Fruit fly (Drosophila melanogaster) whole organism, wandering third instar larva: Measurements from ENCODE around the gene Hr38.
A peak's percentile ranks its signal among the peaks of the same experiment; 100 is the strongest.

Source experiments
- Abd-B ChIP-seq: fragments of >200 bp; optimal IDR thresholded peaks from 2 replicates; lab custom pipeline; 2017; ENCODE audit warnings: missing biosample characterization, missing genetic modification characterization
- CG32264 ChIP-seq: fragments of 200-800 bp; sonication (Bioruptor generic); optimal IDR thresholded peaks from 2 replicates; lab custom pipeline; 2016; ENCODE audit warnings: missing biosample characterization, missing genetic modification characterization
- CG9705 ChIP-seq: fragments of 200-800 bp; sonication (Bioruptor generic); optimal IDR thresholded peaks from 2 replicates; lab custom pipeline; 2018; ENCODE audit warnings: missing biosample characterization, mild to moderate bottlenecking, missing genetic modification characterization
- CrebA ChIP-seq: fragments of 200-800 bp; sonication (Bioruptor generic); optimal IDR thresholded peaks from 2 replicates; lab custom pipeline; 2016; ENCODE audit warnings: missing biosample characterization, mild to moderate bottlenecking, missing genetic modification characterization, borderline replicate concordance
- Dfd ChIP-seq: fragments of >200 bp; optimal IDR thresholded peaks from 2 replicates; lab custom pipeline; 2017; ENCODE audit warnings: missing biosample characterization, missing genetic modification characterization
- Dif ChIP-seq: fragments of 200-275, 200-300 bp; sonication (Bioruptor generic); optimal IDR thresholded peaks from 2 replicates; lab custom pipeline; 2018; ENCODE audit warnings: missing biosample characterization, missing genetic modification characterization; ENCODE audit not compliant: partially characterized antibody
- GATAd ChIP-seq: sonication (Bioruptor generic); optimal IDR thresholded peaks from 2 replicates; lab custom pipeline; 2016; ENCODE audit warnings: missing biosample characterization, missing genetic modification characterization
- HLH106 ChIP-seq: fragments of 200-800 bp; optimal IDR thresholded peaks from 3 replicates; lab custom pipeline; 2019; ENCODE audit warnings: missing biosample characterization, mild to moderate bottlenecking, missing genetic modification characterization, moderate library complexity
- Hnf4 ChIP-seq: fragments of 200-800 bp; sonication (Bioruptor generic); optimal IDR thresholded peaks from 2 replicates; lab custom pipeline; 2016; ENCODE audit warnings: missing biosample characterization, mild to moderate bottlenecking, missing genetic modification characterization
- Hr78 ChIP-seq: fragments of >200 bp; optimal IDR thresholded peaks from 2 replicates; lab custom pipeline; 2017; ENCODE audit warnings: missing biosample characterization, missing genetic modification characterization
- Hr83 ChIP-seq: fragments of 200-300 bp; sonication (Bioruptor generic); optimal IDR thresholded peaks from 2 replicates; lab custom pipeline; 2016; ENCODE audit warnings: missing biosample characterization, mild to moderate bottlenecking, missing genetic modification characterization, moderate library complexity; ENCODE audit not compliant: poor library complexity, severe bottlenecking
- Jra ChIP-seq: sonication (Bioruptor generic); optimal IDR thresholded peaks from 2 replicates; lab custom pipeline; 2016; ENCODE audit warnings: missing biosample characterization, missing genetic modification characterization
- Mio ChIP-seq: sonication (Bioruptor generic); optimal IDR thresholded peaks from 2 replicates; lab custom pipeline; 2016; ENCODE audit warnings: missing biosample characterization, missing genetic modification characterization
- Myc ChIP-seq: fragments of >200 bp; optimal IDR thresholded peaks from 2 replicates; lab custom pipeline; 2017
- N ChIP-seq: fragments of >200 bp; optimal IDR thresholded peaks from 2 replicates; lab custom pipeline; 2018; ENCODE audit warnings: missing biosample characterization, missing external identifiers, missing genetic modification characterization
- OdsH ChIP-seq: fragments of 200-800 bp; sonication (Bioruptor generic); optimal IDR thresholded peaks from 2 replicates; lab custom pipeline; 2016; ENCODE audit warnings: missing biosample characterization, mild to moderate bottlenecking, missing genetic modification characterization
- Rel ChIP-seq, 2 experiments: fragments of 200-800 bp; sonication (Bioruptor generic) in 1 of 2; optimal IDR thresholded peaks; 2 replicates in 1 of 2; 3 replicates in 1 of 2; lab custom pipeline; 2016 to 2019; ENCODE audit warnings: mild to moderate bottlenecking in 2 of 2, missing biosample characterization in 2 of 2, missing genetic modification characterization in 2 of 2, moderate library complexity in 1 of 2
- Sp1 ChIP-seq: fragments of 200-800 bp; sonication (Bioruptor generic); optimal IDR thresholded peaks from 3 replicates; lab custom pipeline; 2019; ENCODE audit warnings: missing biosample characterization, mild to moderate bottlenecking, missing genetic modification characterization, moderate library complexity
- Vsx2 ChIP-seq: fragments of 200-300, 225-300 bp; sonication (Bioruptor generic); optimal IDR thresholded peaks from 2 replicates; lab custom pipeline; 2018; ENCODE audit warnings: missing biosample characterization, missing genetic modification characterization; ENCODE audit not compliant: partially characterized antibody
- br ChIP-seq: fragments of 200-800 bp; sonication (Bioruptor generic); optimal IDR thresholded peaks from 2 replicates; lab custom pipeline; 2016; ENCODE audit warnings: missing biosample characterization, missing genetic modification characterization
- brk ChIP-seq: fragments of 200-800 bp; sonication (Bioruptor generic); optimal IDR thresholded peaks from 2 replicates; lab custom pipeline; 2016; ENCODE audit warnings: missing biosample characterization, mild to moderate bottlenecking, missing genetic modification characterization
- dl ChIP-seq, 2 experiments: fragments of 175-275, 200-275 bp in 1 of 2; fragments of 200-275 bp in 1 of 2; sonication (Bioruptor generic); optimal IDR thresholded peaks; lab custom pipeline; 2018; ENCODE audit warnings: mild to moderate bottlenecking in 2 of 2, missing biosample characterization in 2 of 2, missing genetic modification characterization in 2 of 2, moderate library complexity in 2 of 2; ENCODE audit not compliant: partially characterized antibody in 2 of 2, insufficient read depth in 1 of 2
- dmrt93B ChIP-seq: fragments of 200-800 bp; sonication (Bioruptor generic); optimal IDR thresholded peaks from 2 replicates; lab custom pipeline; 2018; ENCODE audit warnings: missing biosample characterization, mild to moderate bottlenecking, missing genetic modification characterization
- dsf ChIP-seq: sonication (Bioruptor generic); optimal IDR thresholded peaks from 2 replicates; lab custom pipeline; 2016; ENCODE audit warnings: missing biosample characterization, missing genetic modification characterization, borderline replicate concordance
- ey ChIP-seq: fragments of 200-800 bp; sonication (Bioruptor generic); optimal IDR thresholded peaks from 2 replicates; lab custom pipeline; 2016; ENCODE audit warnings: missing biosample characterization, missing genetic modification characterization
- foxo ChIP-seq, 2 experiments: fragments of 200-800 bp; sonication (Bioruptor generic); optimal IDR thresholded peaks; 2 replicates in 1 of 2; 3 replicates in 1 of 2; lab custom pipeline; 2016 to 2017; ENCODE audit warnings: missing biosample characterization in 2 of 2, missing genetic modification characterization in 2 of 2
- fru ChIP-seq: fragments of 200-800 bp; sonication (Bioruptor generic); optimal IDR thresholded peaks from 3 replicates; lab custom pipeline; 2016; ENCODE audit warnings: missing biosample characterization, mild to moderate bottlenecking, missing genetic modification characterization
- h ChIP-seq: fragments of 200-800 bp; sonication (Bioruptor generic); optimal IDR thresholded peaks from 3 replicates; lab custom pipeline; 2016; ENCODE audit warnings: missing biosample characterization, mild to moderate bottlenecking, missing genetic modification characterization
- jim ChIP-seq: fragments of 175-275, 200-325 bp; sonication (Bioruptor generic); optimal IDR thresholded peaks from 2 replicates; lab custom pipeline; 2016; ENCODE audit warnings: missing biosample characterization, mild to moderate bottlenecking, missing genetic modification characterization
- lola ChIP-seq: fragments of >200 bp; optimal IDR thresholded peaks from 2 replicates; lab custom pipeline; 2017; ENCODE audit warnings: missing biosample characterization, missing genetic modification characterization
- pan ChIP-seq: fragments of >200 bp; optimal IDR thresholded peaks from 2 replicates; lab custom pipeline; 2017
- psq ChIP-seq: fragments of 200-800 bp; sonication (Bioruptor generic); optimal IDR thresholded peaks from 3 replicates; lab custom pipeline; 2017; ENCODE audit warnings: missing biosample characterization, mild to moderate bottlenecking, missing genetic modification characterization, moderate library complexity
- rgr ChIP-seq: fragments of 200-800 bp; sonication (Bioruptor generic); optimal IDR thresholded peaks from 3 replicates; lab custom pipeline; 2016; ENCODE audit warnings: missing biosample characterization, mild to moderate bottlenecking, missing genetic modification characterization
- sage ChIP-seq: fragments of 200-800 bp; sonication (Bioruptor generic); optimal IDR thresholded peaks from 2 replicates; lab custom pipeline; 2016; ENCODE audit warnings: missing biosample characterization, mild to moderate bottlenecking, missing genetic modification characterization
- sv ChIP-seq: fragments of 200-800 bp; sonication (Bioruptor generic); optimal IDR thresholded peaks from 3 replicates; lab custom pipeline; 2016; ENCODE audit warnings: missing biosample characterization, missing genetic modification characterization
- tai ChIP-seq: sonication (Bioruptor generic); optimal IDR thresholded peaks from 2 replicates; lab custom pipeline; 2016; ENCODE audit warnings: missing biosample characterization, missing genetic modification characterization
- usp ChIP-seq: fragments of >200 bp; optimal IDR thresholded peaks from 2 replicates; lab custom pipeline; 2017; ENCODE audit warnings: missing biosample characterization, missing genetic modification characterization
- woc ChIP-seq: sonication (Bioruptor generic); optimal IDR thresholded peaks from 2 replicates; lab custom pipeline; 2016; ENCODE audit warnings: missing biosample characterization, mild to moderate bottlenecking, missing genetic modification characterization

Hr38 gene

dm6 chr2L:20700534-20701239, 13.7 kb downstream of the Hr38 start:
- peak in 1 of 2 experiments; percentile 88 for TF ChIP-seq foxo (GFP tag; optimal IDR thresholded peaks at IDR 0.05; lab: Kevin White, UChicago)
- no peak for TF ChIP-seq dsf (GFP tag; lab: Kevin White, UChicago)
- TF ChIP-seq Dif (GFP tag; lab: Kevin White, UChicago), result peak; percentile 17
- TF ChIP-seq rgr (GFP tag; lab: Kevin White, UChicago), result peak; percentile 87
- no peak for TF ChIP-seq jim (GFP tag; lab: Kevin White, UChicago)
- peak; percentile 68 for TF ChIP-seq brk (GFP tag; lab: Kevin White, UChicago)
- TF ChIP-seq br (GFP tag; lab: Kevin White, UChicago), result peak; percentile 63
- TF ChIP-seq Sp1, result peak; percentile 56
- no peak for TF ChIP-seq lola (GFP tag; lab: Kevin White, UChicago)
- TF ChIP-seq CG9705 (GFP tag; lab: Kevin White, UChicago), result no peak
- TF ChIP-seq GATAd (GFP tag; lab: Kevin White, UChicago), result no peak
- no peak for TF ChIP-seq Hr83
- TF ChIP-seq Mio (GFP tag; lab: Kevin White, UChicago), result no peak
- TF ChIP-seq dmrt93B, result peak; percentile 55
- TF ChIP-seq Dfd, result no peak
- peak; percentile 85 for TF ChIP-seq OdsH (GFP tag; lab: Kevin White, UChicago)
- TF ChIP-seq Hnf4 (GFP tag; lab: Kevin White, UChicago), result peak; percentile 72
- no peak for TF ChIP-seq N (GFP tag; lab: Kevin White, UChicago)
- peak; percentile 77 for TF ChIP-seq HLH106 (tag; lab: Kevin White, UChicago)
- TF ChIP-seq Vsx2, result no peak
- TF ChIP-seq CG32264 (GFP tag; lab: Kevin White, UChicago), result peak; percentile 5
- no peak for TF ChIP-seq Abd-B (GFP tag; lab: Kevin White, UChicago)
- no peak for TF ChIP-seq sv (GFP tag; lab: Kevin White, UChicago)
- peak; percentile 79 for TF ChIP-seq h (GFP tag; lab: Kevin White, UChicago)
- TF ChIP-seq pan (lab: Kevin White, UChicago), result no peak
- TF ChIP-seq Rel (GFP tag; optimal IDR thresholded peaks at IDR 0.05; lab: Kevin White, UChicago), result no peak
- TF ChIP-seq Rel (tag; optimal IDR thresholded peaks at IDR 0.05; lab: Kevin White, UChicago), result peak; percentile 13
- peak in 1 of 2 experiments; percentile 1 for TF ChIP-seq dl (GFP tag; optimal IDR thresholded peaks at IDR 0.05; lab: Kevin White, UChicago; ENCODE audit: insufficient read depth in 1 of 2, partially characterized antibody in 2 of 2)
- peak; percentile 21 for TF ChIP-seq CrebA (GFP tag; lab: Kevin White, UChicago)
- no peak for TF ChIP-seq usp (GFP tag; lab: Kevin White, UChicago)
- peak; percentile 51 for TF ChIP-seq woc (GFP tag; lab: Kevin White, UChicago)
- no peak for TF ChIP-seq Jra (GFP tag; lab: Kevin White, UChicago)
- TF ChIP-seq psq (GFP tag; lab: Kevin White, UChicago), result peak; percentile 84
- peak; percentile 72 for TF ChIP-seq ey
- no peak for TF ChIP-seq tai (GFP tag; lab: Kevin White, UChicago)
- TF ChIP-seq Hr78 (GFP tag; lab: Kevin White, UChicago), result no peak
- no peak for TF ChIP-seq Myc (lab: Kevin White, UChicago)
- peak; percentile 52 for TF ChIP-seq sage (GFP tag; lab: Kevin White, UChicago)
- TF ChIP-seq fru (GFP tag; lab: Kevin White, UChicago), result peak; percentile 86

dm6 chr2L:20695066-20695465, 19.3 kb downstream of the Hr38 start:
- no peak for TF ChIP-seq Myc (lab: Kevin White, UChicago)
- no peak for TF ChIP-seq Jra (GFP tag; lab: Kevin White, UChicago)
- TF ChIP-seq fru (GFP tag; lab: Kevin White, UChicago), result peak; percentile 50
- peak; percentile 54 for TF ChIP-seq h (GFP tag; lab: Kevin White, UChicago)
- TF ChIP-seq OdsH (GFP tag; lab: Kevin White, UChicago), result peak; percentile 2
- TF ChIP-seq foxo (GFP tag; optimal IDR thresholded peaks at IDR 0.05; lab: Kevin White, UChicago), result no peak
- TF ChIP-seq Hnf4 (GFP tag; lab: Kevin White, UChicago), result no peak
- TF ChIP-seq br (GFP tag; lab: Kevin White, UChicago), result peak; percentile 40
- peak; percentile 11 for TF ChIP-seq Hr83
- TF ChIP-seq ey, result peak; percentile 45
- peak; percentile 34 for TF ChIP-seq rgr (GFP tag; lab: Kevin White, UChicago)
- TF ChIP-seq tai (GFP tag; lab: Kevin White, UChicago), result no peak
- TF ChIP-seq woc (GFP tag; lab: Kevin White, UChicago), result peak; percentile 18
- TF ChIP-seq, all 38 proteins: peak for 8
